Fruit fly (Drosophila melanogaster): ENCODE measurements around the gene CG11360.

CG11360 gene

dm6 chr4:670905-671419 lies at the start of gene CG11360 (continued):
- TF ChIP-seq NC2α (GFP tag; optimal IDR thresholded peaks at IDR 0.05) (no peak), CG9932 (GFP tag; IDR thresholded peaks at IDR 0.05) (no peak), fd64A (GFP tag; optimal IDR thresholded peaks at IDR 0.05) (no peak), eve (GFP tag; optimal IDR thresholded peaks at IDR 0.05) (peak in 1 of 2 experiments; percentile 60), tll (GFP tag; optimal IDR thresholded peaks at IDR 0.05) (no peak), croc (GFP tag; conservative IDR thresholded peaks at IDR 0.05) (no peak), Hmr (GFP tag; optimal IDR thresholded peaks at IDR 0.05) (no peak), gem (tag; optimal IDR thresholded peaks at IDR 0.05) (peak; percentile 32), Oli (tag; optimal IDR thresholded peaks at IDR 0.05) (no peak), CG13287 (GFP tag; IDR thresholded peaks at IDR 0.05; ENCODE audit: partially characterized antibody) (peak; percentile 32; the same call in 1 of the 2 replicates), otp (GFP tag; IDR thresholded peaks at IDR 0.05) (no peak), CG15514 (GFP tag; optimal IDR thresholded peaks at IDR 0.05) (no peak), CG34376 (GFP tag; optimal IDR thresholded peaks at IDR 0.05) (no peak), CG14050 (GFP tag; IDR thresholded peaks at IDR 0.05) (no peak), trem (tag; optimal IDR thresholded peaks at IDR 0.05) (peak; percentile 44), MBD-R2 (GFP tag; IDR thresholded peaks at IDR 0.05) (peak; percentile 44; the same call in 1 of the 2 replicates), CG7556 (GFP tag; optimal IDR thresholded peaks at IDR 0.05) (no peak), pho (GFP tag; optimal IDR thresholded peaks at IDR 0.05) (no peak), pan (optimal IDR thresholded peaks at IDR 0.05) (no peak), pan (GFP tag; optimal IDR thresholded peaks at IDR 0.05 in 1 of 2, IDR thresholded peaks at IDR 0.05 in 1 of 2) (no peak), CG18476 (GFP tag; optimal IDR thresholded peaks at IDR 0.05) (no peak), CG3407 (GFP tag; optimal IDR thresholded peaks at IDR 0.05) (no peak), CG18599 (GFP tag; optimal IDR thresholded peaks at IDR 0.05) (no peak)

DNA sequence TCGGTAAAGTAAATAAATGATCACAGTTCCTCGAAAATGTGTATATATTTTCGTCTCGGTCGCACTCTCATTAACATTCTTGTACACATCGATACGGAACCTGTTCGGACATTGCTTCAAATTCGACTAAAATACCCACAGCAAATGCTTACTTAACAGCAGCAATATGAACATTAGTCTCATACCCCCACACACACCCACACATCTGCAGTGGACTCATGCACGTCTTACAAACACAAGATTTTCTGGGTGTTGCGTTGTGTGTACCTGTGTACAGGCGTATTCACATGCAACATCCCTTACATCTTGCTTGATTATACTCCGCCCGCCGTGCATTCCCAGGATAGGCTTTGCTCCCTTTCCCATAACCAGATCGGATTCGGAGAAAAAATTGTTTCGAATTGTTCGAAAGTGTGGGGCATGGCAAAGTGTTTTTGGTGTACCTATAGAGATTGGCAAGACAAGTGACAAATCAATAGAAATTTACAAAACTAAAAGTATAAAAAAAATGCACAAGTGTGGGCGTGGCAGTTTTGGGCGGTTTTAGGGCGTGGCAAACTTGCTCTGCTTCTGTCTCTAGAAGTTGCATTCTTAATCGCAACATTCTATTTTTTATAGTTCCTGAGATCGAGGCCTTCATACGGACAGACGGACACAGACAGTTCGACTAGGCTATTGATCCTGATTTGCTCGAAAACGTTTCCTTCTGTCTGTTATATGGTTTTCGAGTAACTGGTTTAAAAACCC lies 44.9 kb upstream of the CG11360 start, which contains the start of gene mav:
mav (minus strand) TSS at position 134 of the 747 bp plus-strand sequence.
- no peak for TF ChIP-seq jumu (GFP tag; optimal IDR thresholded peaks at IDR 0.05)
- no peak for TF ChIP-seq hb (GFP tag; IDR thresholded peaks at IDR 0.05; ENCODE audit: partially characterized antibody)
- no peak for TF ChIP-seq CG18764 (GFP tag; optimal IDR thresholded peaks at IDR 0.05)
- no peak for TF ChIP-seq Neu2 (GFP tag; optimal IDR thresholded peaks at IDR 0.05; ENCODE audit: borderline replicate concordance)
- no peak for TF ChIP-seq CG17328 (GFP tag; IDR thresholded peaks at IDR 0.05)
- no peak for TF ChIP-seq Sry-δ (GFP tag; optimal IDR thresholded peaks at IDR 0.05)
- TF ChIP-seq Pdp1 (GFP tag; optimal IDR thresholded peaks at IDR 0.05): peak in 1 of 2 experiments; percentile 90
- TF ChIP-seq gem (tag; optimal IDR thresholded peaks at IDR 0.05): no peak
- TF ChIP-seq tup (GFP tag; optimal IDR thresholded peaks at IDR 0.05): no peak
- peak; percentile 84 for TF ChIP-seq CG5180 (GFP tag; optimal IDR thresholded peaks at IDR 0.05)
- no peak for TF ChIP-seq lola (GFP tag; optimal IDR thresholded peaks at IDR 0.05)
- TF ChIP-seq pros (GFP tag; optimal IDR thresholded peaks at IDR 0.05): peak; percentile 74
- peak; percentile 72 for TF ChIP-seq sens (GFP tag)
- TF ChIP-seq CG8281 (tag; optimal IDR thresholded peaks at IDR 0.05): no peak
- TF ChIP-seq Antp (GFP tag; optimal IDR thresholded peaks at IDR 0.05): no peak
- no peak for TF ChIP-seq CG33213 (GFP tag; optimal IDR thresholded peaks at IDR 0.05)
- TF ChIP-seq Dek (tag; optimal IDR thresholded peaks at IDR 0.05): no peak
- no peak for TF ChIP-seq CG32767 (GFP tag; IDR thresholded peaks at IDR 0.05)
- TF ChIP-seq CG13894 (tag; optimal IDR thresholded peaks at IDR 0.05): peak; percentile 49
- peak; percentile 39 for TF ChIP-seq CG1603 (tag; optimal IDR thresholded peaks at IDR 0.05)
- TF ChIP-seq CG30431 (GFP tag; optimal IDR thresholded peaks at IDR 0.05): no peak
- peak; percentile 38 for TF ChIP-seq odd (GFP tag; optimal IDR thresholded peaks at IDR 0.05)
- no peak for TF ChIP-seq lov (optimal IDR thresholded peaks at IDR 0.05)
- no peak for TF ChIP-seq lov (GFP tag; IDR thresholded peaks at IDR 0.05)
- TF ChIP-seq Six4 (GFP tag; optimal IDR thresholded peaks at IDR 0.05): no peak
- TF ChIP-seq MBD-R2 (GFP tag; IDR thresholded peaks at IDR 0.05): no peak
- no peak for TF ChIP-seq exex (tag; optimal IDR thresholded peaks at IDR 0.05)
- TF ChIP-seq CG5245 (GFP tag; optimal IDR thresholded peaks at IDR 0.05): no peak
